Fruit fly (Drosophila melanogaster) whole organism, wandering third instar larva: ENCODE measurements around the gene CG14883.

Source experiments
- CG32264 ChIP-seq: fragments of 200-800 bp; sonication (Bioruptor generic); optimal IDR thresholded peaks from 2 replicates; lab custom pipeline; 2016; ENCODE audit warnings: missing biosample characterization, missing genetic modification characterization
- Dfd ChIP-seq: fragments of >200 bp; optimal IDR thresholded peaks from 2 replicates; lab custom pipeline; 2017; ENCODE audit warnings: missing biosample characterization, missing genetic modification characterization
- OdsH ChIP-seq: fragments of 200-800 bp; sonication (Bioruptor generic); optimal IDR thresholded peaks from 2 replicates; lab custom pipeline; 2016; ENCODE audit warnings: missing biosample characterization, mild to moderate bottlenecking, missing genetic modification characterization
- Sp1 ChIP-seq: fragments of 200-800 bp; sonication (Bioruptor generic); optimal IDR thresholded peaks from 3 replicates; lab custom pipeline; 2019; ENCODE audit warnings: missing biosample characterization, mild to moderate bottlenecking, missing genetic modification characterization, moderate library complexity
- Vsx2 ChIP-seq: fragments of 200-300, 225-300 bp; sonication (Bioruptor generic); optimal IDR thresholded peaks from 2 replicates; lab custom pipeline; 2018; ENCODE audit warnings: missing biosample characterization, missing genetic modification characterization; ENCODE audit not compliant: partially characterized antibody
- br ChIP-seq: fragments of 200-800 bp; sonication (Bioruptor generic); optimal IDR thresholded peaks from 2 replicates; lab custom pipeline; 2016; ENCODE audit warnings: missing biosample characterization, missing genetic modification characterization
- ey ChIP-seq: fragments of 200-800 bp; sonication (Bioruptor generic); optimal IDR thresholded peaks from 2 replicates; lab custom pipeline; 2016; ENCODE audit warnings: missing biosample characterization, missing genetic modification characterization
- foxo ChIP-seq, 2 experiments: fragments of 200-800 bp; sonication (Bioruptor generic); optimal IDR thresholded peaks; 2 replicates in 1 of 2; 3 replicates in 1 of 2; lab custom pipeline; 2016 to 2017; ENCODE audit warnings: missing biosample characterization in 2 of 2, missing genetic modification characterization in 2 of 2
- fru ChIP-seq: fragments of 200-800 bp; sonication (Bioruptor generic); optimal IDR thresholded peaks from 3 replicates; lab custom pipeline; 2016; ENCODE audit warnings: missing biosample characterization, mild to moderate bottlenecking, missing genetic modification characterization
- h ChIP-seq: fragments of 200-800 bp; sonication (Bioruptor generic); optimal IDR thresholded peaks from 3 replicates; lab custom pipeline; 2016; ENCODE audit warnings: missing biosample characterization, mild to moderate bottlenecking, missing genetic modification characterization
- rgr ChIP-seq: fragments of 200-800 bp; sonication (Bioruptor generic); optimal IDR thresholded peaks from 3 replicates; lab custom pipeline; 2016; ENCODE audit warnings: missing biosample characterization, mild to moderate bottlenecking, missing genetic modification characterization
- usp ChIP-seq: fragments of >200 bp; optimal IDR thresholded peaks from 2 replicates; lab custom pipeline; 2017; ENCODE audit warnings: missing biosample characterization, missing genetic modification characterization
- woc ChIP-seq: sonication (Bioruptor generic); optimal IDR thresholded peaks from 2 replicates; lab custom pipeline; 2016; ENCODE audit warnings: missing biosample characterization, mild to moderate bottlenecking, missing genetic modification characterization

DNA sequence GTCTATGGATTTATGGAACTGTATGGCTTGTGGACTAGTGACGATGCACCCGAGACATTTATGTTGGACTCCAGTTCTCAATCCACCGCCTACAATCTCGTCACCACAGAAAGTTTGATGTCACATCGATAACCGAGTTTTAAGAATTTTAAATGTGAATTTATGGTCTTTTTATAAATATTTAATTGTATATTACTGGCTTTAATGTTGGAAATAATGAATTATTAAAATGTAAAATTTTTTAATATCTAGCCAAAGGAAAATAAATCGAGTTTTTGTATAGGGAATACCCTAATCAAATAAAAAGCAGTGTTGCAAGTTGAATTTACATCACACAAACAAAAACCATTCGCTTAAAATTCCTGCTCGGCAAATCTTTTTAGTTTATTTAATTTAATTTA is 23.2 kb upstream of the CG14883 start, which contains the start of gene Fntb:
- TF ChIP-seq br (GFP tag; lab: Kevin White, UChicago) (peak; percentile 68), woc (GFP tag; lab: Kevin White, UChicago) (peak; percentile 48), foxo (GFP tag; optimal IDR thresholded peaks at IDR 0.05; lab: Kevin White, UChicago) (peak in 1 of 2 experiments; percentile 78), CG32264 (no peak), ey (peak; percentile 51), Sp1 (GFP tag; lab: Kevin White, UChicago) (peak; percentile 70), h (no peak), fru (GFP tag; lab: Kevin White, UChicago) (no peak), OdsH (GFP tag; lab: Kevin White, UChicago) (peak; percentile 65), Vsx2 (GFP tag; lab: Kevin White, UChicago) (no peak), Dfd (GFP tag; lab: Kevin White, UChicago) (no peak), rgr (GFP tag; lab: Kevin White, UChicago) (peak; percentile 64), usp (GFP tag; lab: Kevin White, UChicago) (no peak)
